Worm (Caenorhabditis elegans): ENCODE data around the gene M02D8.6.

Gene M02D8.6

DNA sequence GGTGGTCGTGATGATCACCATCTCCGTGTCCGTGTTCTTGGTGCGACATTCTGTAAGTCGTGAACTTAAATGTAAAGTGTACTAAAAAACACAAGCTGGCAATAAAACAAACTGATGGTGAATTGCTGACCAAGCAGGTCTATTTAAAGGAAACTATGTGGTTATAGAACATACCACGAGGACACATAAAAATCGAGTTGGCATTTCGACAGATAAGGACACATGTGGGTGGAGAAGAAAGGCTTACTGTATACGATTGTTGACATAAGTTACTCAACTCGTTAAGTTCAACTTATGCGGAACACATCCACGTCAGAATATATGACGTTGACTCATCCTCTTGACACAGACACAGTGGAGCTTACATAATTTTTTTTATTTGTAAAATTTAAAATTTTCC lies 12.9 kb downstream of the M02D8.6 start, which contains the start of gene F53A9.8 (continued):
- TF ChIP-seq duxl-1 (tag; optimal IDR thresholded peaks at IDR 0.05; ENCODE audit: poor library complexity) (no peak), daf-16 (GFP tag; optimal IDR thresholded peaks at IDR 0.05) (no peak), daf-16 (tag; optimal IDR thresholded peaks at IDR 0.05) (peak; percentile 75), sdz-12 (GFP tag; optimal IDR thresholded peaks at IDR 0.05) (no peak), aly-2 (tag; optimal IDR thresholded peaks at IDR 0.05) (no peak), hlh-11 (tag; optimal IDR thresholded peaks at IDR 0.05) (peak; percentile 48), D1046.2 (GFP tag; IDR thresholded peaks at IDR 0.05) (no peak), dve-1 (tag; optimal IDR thresholded peaks at IDR 0.05; ENCODE audit: insufficient read depth) (peak; percentile 83), ceh-20 (GFP tag; IDR thresholded peaks at IDR 0.05) (no peak), mdl-1 (tag; optimal IDR thresholded peaks at IDR 0.05) (peak in 1 of 2 experiments; percentile 43), R02D3.7 (tag; optimal IDR thresholded peaks at IDR 0.05) (no peak), unc-39 (tag; optimal IDR thresholded peaks at IDR 0.05) (no peak), F26F4.8 (GFP tag; conservative IDR thresholded peaks at IDR 0.05) (no peak)

DNA sequence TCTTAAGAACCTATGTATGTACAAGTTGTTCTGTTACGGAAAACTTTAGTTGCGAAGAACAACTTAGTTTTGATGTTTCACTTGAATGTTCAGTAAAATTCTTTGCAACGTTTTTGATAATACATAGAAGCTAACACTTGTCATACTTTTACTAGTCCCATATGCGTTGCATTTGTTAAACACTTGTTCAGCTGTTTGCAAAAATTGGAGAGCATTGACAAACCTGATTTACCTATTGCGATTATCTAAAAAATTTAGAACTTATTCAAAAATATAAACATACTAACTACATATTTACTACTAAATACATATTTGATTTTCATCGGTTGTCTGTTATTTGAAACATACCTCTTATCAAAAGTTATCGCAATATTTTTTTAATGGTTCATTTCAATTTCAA lies 13.6 kb downstream of the M02D8.6 start:
- TF ChIP-seq unc-62 (GFP tag; optimal IDR thresholded peaks at IDR 0.05 in 1 of 2) = no peak
- no peak for TF ChIP-seq unc-62 (tag; optimal IDR thresholded peaks at IDR 0.05)
- TF ChIP-seq dpl-1 (GFP tag; optimal IDR thresholded peaks at IDR 0.05) = no peak
- no peak for TF ChIP-seq ama-1 (optimal IDR thresholded peaks at IDR 0.05)
- TF ChIP-seq lin-38 (GFP tag; IDR thresholded peaks at IDR 0.05) = no peak
- TF ChIP-seq attf-4 (tag; optimal IDR thresholded peaks at IDR 0.05) = no peak
- TF ChIP-seq hlh-30 (tag; optimal IDR thresholded peaks at IDR 0.05; ENCODE audit: insufficient read depth) = no peak
- no peak for TF ChIP-seq F37D6.2 (tag; optimal IDR thresholded peaks at IDR 0.05)
- TF ChIP-seq fos-1 (tag; optimal IDR thresholded peaks at IDR 0.05) = peak; percentile 20
- no peak for TF ChIP-seq vab-7 (GFP tag; IDR thresholded peaks at IDR 0.05)
- TF ChIP-seq ztf-11 (tag; optimal IDR thresholded peaks at IDR 0.05) = no peak
- TF ChIP-seq lsy-2 (tag; optimal IDR thresholded peaks at IDR 0.05) = no peak
- TF ChIP-seq daf-12 (tag; optimal IDR thresholded peaks at IDR 0.05) = no peak
- peak; percentile 28; the same call in 1 of the 2 replicates for TF ChIP-seq php-3 (GFP tag; IDR thresholded peaks at IDR 0.05)
- no peak for TF ChIP-seq aly-2 (tag; optimal IDR thresholded peaks at IDR 0.05)
- no peak for TF ChIP-seq tag-97 (GFP tag; IDR thresholded peaks at IDR 0.05)
- TF ChIP-seq F49E8.2 (tag; optimal IDR thresholded peaks at IDR 0.05; ENCODE audit: borderline replicate concordance) = no peak
- no peak for TF ChIP-seq Y75B8A.6 (GFP tag; IDR thresholded peaks at IDR 0.05)
- TF ChIP-seq F44E2.7 (GFP tag; IDR thresholded peaks at IDR 0.05) = no peak
- TF ChIP-seq dmd-9 (GFP tag; IDR thresholded peaks at IDR 0.05) = no peak
- TF ChIP-seq mxl-2 (GFP tag; conservative IDR thresholded peaks at IDR 0.05) = no peak
- TF ChIP-seq skn-1 (tag; optimal IDR thresholded peaks at IDR 0.05) = no peak
- TF ChIP-seq nhr-6 (tag; optimal IDR thresholded peaks at IDR 0.05) = no peak
- TF ChIP-seq snpc-1.2 (GFP tag; IDR thresholded peaks at IDR 0.05) = no peak
- TF ChIP-seq ceh-28 (tag; optimal IDR thresholded peaks at IDR 0.05) = no peak
- TF ChIP-seq T26A8.4 (GFP tag; IDR thresholded peaks at IDR 0.05) = 0 out of 2 replicates have a peak, but pooled peaks have one; percentile 10
- no peak for TF ChIP-seq Y105C5A.15 (GFP tag; IDR thresholded peaks at IDR 0.05)
- no peak for TF ChIP-seq lim-7 (GFP tag; IDR thresholded peaks at IDR 0.05)
- TF ChIP-seq zip-11 (GFP tag; IDR thresholded peaks at IDR 0.05) = no peak
- no peak for TF ChIP-seq duxl-1 (tag; optimal IDR thresholded peaks at IDR 0.05; ENCODE audit: poor library complexity)
- TF ChIP-seq ztf-7 (tag; optimal IDR thresholded peaks at IDR 0.05) = no peak
- no peak for TF ChIP-seq zfp-2 (tag; optimal IDR thresholded peaks at IDR 0.05)
- TF ChIP-seq dve-1 (tag; optimal IDR thresholded peaks at IDR 0.05; ENCODE audit: insufficient read depth) = peak; percentile 69
- no peak for TF ChIP-seq nhr-25 (tag; optimal IDR thresholded peaks at IDR 0.05; ENCODE audit: borderline replicate concordance, insufficient read depth)
- no peak for TF ChIP-seq hmg-1.1 (GFP tag; IDR thresholded peaks at IDR 0.05)
- TF ChIP-seq zip-2 (tag; optimal IDR thresholded peaks at IDR 0.05) = no peak
- no peak for TF ChIP-seq lin-15B (tag; optimal IDR thresholded peaks at IDR 0.05)
- no peak for TF ChIP-seq zag-1 (tag; optimal IDR thresholded peaks at IDR 0.05)
- TF ChIP-seq pha-4 (GFP tag; IDR thresholded peaks at IDR 0.05) = 0 out of 2 replicates have a peak, but pooled peaks have one; percentile 13
- no peak for TF ChIP-seq pha-4 (tag; optimal IDR thresholded peaks at IDR 0.05)
- no peak for TF ChIP-seq mes-2 (tag; optimal IDR thresholded peaks at IDR 0.05; ENCODE audit: poor library complexity, severe bottlenecking)

Data from whole organism, L4 larva.